Fruit fly (Drosophila melanogaster) whole organism, embryonic: ENCODE results near the gene CG9518.

Experiments used
- Adf1 ChIP-seq: fragments of 200-800 bp; sonication (Bioruptor generic); IDR thresholded peaks from 2 replicates; pipeline ENCODE4 v1.3.6; 2022; ENCODE audit warnings: missing biosample characterization, missing genetic modification characterization
- Antp ChIP-seq: fragments of 200-800 bp; sonication (Bioruptor generic); optimal IDR thresholded peaks from 3 replicates; lab custom pipeline; 2016; ENCODE audit warnings: missing biosample characterization, missing genetic modification characterization
- Atf3 ChIP-seq: fragments of 200-800 bp; sonication (Bioruptor generic); optimal IDR thresholded peaks from 3 replicates; lab custom pipeline; 2016; ENCODE audit warnings: missing biosample characterization, missing genetic modification characterization
- B-H1 ChIP-seq: fragments of 200-800 bp; sonication (Bioruptor generic); IDR thresholded peaks from 3 replicates; pipeline ENCODE4 v1.3.6; 2022; ENCODE audit warnings: missing biosample characterization, missing genetic modification characterization
- BEAF-32 ChIP-seq: fragments of 200-800 bp; sonication (Bioruptor generic); optimal IDR thresholded peaks from 3 replicates; lab custom pipeline; 2017; ENCODE audit warnings: missing biosample characterization, missing genetic modification characterization, mild to moderate bottlenecking, moderate library complexity, missing genetic modification reagents
- CG1024 ChIP-seq: fragments of 200-800 bp; sonication (Bioruptor generic); IDR thresholded peaks from 2 replicates; pipeline ENCODE4 v1.3.6; 2022; ENCODE audit warnings: missing biosample characterization, missing genetic modification characterization
- CG13296 ChIP-seq: fragments of 200-800 bp; sonication (Bioruptor generic); optimal IDR thresholded peaks from 3 replicates; lab custom pipeline; 2018; ENCODE audit warnings: missing biosample characterization, mild to moderate bottlenecking, missing genetic modification characterization
- CG13775 ChIP-seq: fragments of 200-800 bp; sonication (Bioruptor generic); optimal IDR thresholded peaks from 3 replicates; lab custom pipeline; 2017; ENCODE audit warnings: missing biosample characterization, mild to moderate bottlenecking, missing genetic modification characterization
- CG33557 ChIP-seq: fragments of 200-800 bp; sonication (Bioruptor generic); optimal IDR thresholded peaks from 2 replicates; lab custom pipeline; 2019; ENCODE audit warnings: missing biosample characterization, mild to moderate bottlenecking, missing genetic modification characterization, moderate library complexity
- CG34376 ChIP-seq: fragments of 200-800 bp; sonication (Bioruptor generic); optimal IDR thresholded peaks from 2 replicates; lab custom pipeline; 2018; ENCODE audit warnings: missing biosample characterization, mild to moderate bottlenecking, missing genetic modification characterization
- CG4820 ChIP-seq: fragments of 200-800 bp; sonication (Bioruptor generic); optimal IDR thresholded peaks from 3 replicates; lab custom pipeline; 2016; ENCODE audit warnings: missing biosample characterization, missing genetic modification characterization
- CG4854 ChIP-seq: fragments of 200-800 bp; sonication (Bioruptor generic); optimal IDR thresholded peaks from 2 replicates; lab custom pipeline; 2016; ENCODE audit warnings: missing biosample characterization, missing genetic modification characterization, inconsistent platforms
- CG5180 ChIP-seq: fragments of 200-800 bp; sonication (Bioruptor generic); optimal IDR thresholded peaks from 3 replicates; lab custom pipeline; 2017; ENCODE audit warnings: missing biosample characterization, missing genetic modification characterization, mild to moderate bottlenecking, moderate library complexity, missing genetic modification reagents
- CG6689 ChIP-seq: fragments of 200-800 bp; sonication (Bioruptor generic); IDR thresholded peaks from 2 replicates; pipeline ENCODE4 v1.3.6; 2022; ENCODE audit warnings: missing biosample characterization, missing genetic modification characterization
- CG7556 ChIP-seq: fragments of 200-800 bp; sonication (Bioruptor generic); optimal IDR thresholded peaks from 2 replicates; lab custom pipeline; 2017; ENCODE audit warnings: missing biosample characterization, mild to moderate bottlenecking, missing genetic modification characterization
- CG8359 ChIP-seq: fragments of 200-800 bp; sonication (Bioruptor generic); optimal IDR thresholded peaks from 2 replicates; lab custom pipeline; 2017; ENCODE audit warnings: missing biosample characterization, mild to moderate bottlenecking, missing genetic modification characterization, borderline replicate concordance
- Chrac-16 ChIP-seq: fragments of 200-800 bp; sonication (Bioruptor generic); optimal IDR thresholded peaks from 3 replicates; lab custom pipeline; 2016; ENCODE audit warnings: missing biosample characterization, missing genetic modification characterization
- Dek ChIP-seq: fragments of 200-800 bp; sonication (Bioruptor generic); optimal IDR thresholded peaks from 3 replicates; lab custom pipeline; 2019; ENCODE audit warnings: missing biosample characterization, mild to moderate bottlenecking, missing genetic modification characterization, moderate library complexity
- Dp ChIP-seq: fragments of 200-800 bp; sonication (Bioruptor generic); optimal IDR thresholded peaks from 2 replicates; lab custom pipeline; 2018; ENCODE audit warnings: missing biosample characterization, mild to moderate bottlenecking, missing genetic modification characterization, moderate library complexity
- Drgx ChIP-seq: fragments of 200-800 bp; sonication (Bioruptor generic); IDR thresholded peaks from 2 replicates; pipeline ENCODE4 v1.3.6; 2022; ENCODE audit warnings: missing biosample characterization, missing genetic modification characterization
- Ets65A ChIP-seq: fragments of 200-800 bp; sonication (Bioruptor generic); peaks from one replicate; lab custom pipeline; 2016; ENCODE audit warnings: missing biosample characterization, missing genetic modification characterization
- HLHmδ ChIP-seq: fragments of 200-800 bp; sonication (Bioruptor generic); optimal IDR thresholded peaks from 2 replicates; lab custom pipeline; 2018; ENCODE audit warnings: missing biosample characterization, mild to moderate bottlenecking, missing genetic modification characterization, moderate library complexity
- Hmr ChIP-seq: fragments of 200-800 bp; sonication (Bioruptor generic); optimal IDR thresholded peaks from 3 replicates; lab custom pipeline; 2017; ENCODE audit warnings: mild to moderate bottlenecking, missing biosample characterization, missing genetic modification reagents, missing genetic modification characterization
- Hmx ChIP-seq: fragments of 200-800 bp; sonication (Bioruptor generic); optimal IDR thresholded peaks from 2 replicates; lab custom pipeline; 2016; ENCODE audit warnings: missing biosample characterization, missing genetic modification characterization
- MBD-R2 ChIP-seq: fragments of 200-800 bp; sonication (Bioruptor generic); IDR thresholded peaks from 2 replicates; pipeline ENCODE4 v1.3.6; 2022; ENCODE audit warnings: missing biosample characterization, missing genetic modification characterization
- Meics ChIP-seq: fragments of 200-800 bp; sonication (Bioruptor generic); optimal IDR thresholded peaks from 2 replicates; lab custom pipeline; 2017; ENCODE audit warnings: missing biosample characterization, mild to moderate bottlenecking, missing genetic modification characterization
- Mrtf ChIP-seq: fragments of 200-800 bp; sonication (Bioruptor generic); IDR thresholded peaks from 3 replicates; pipeline ENCODE4 v1.3.6; 2022; ENCODE audit warnings: missing biosample characterization, missing genetic modification characterization
- Pdp1 ChIP-seq, 2 experiments: fragments of 200-800 bp; sonication (Bioruptor generic); optimal IDR thresholded peaks; 3 replicates each; lab custom pipeline; 2016; ENCODE audit warnings: missing biosample characterization in 2 of 2, missing genetic modification characterization in 2 of 2, mild to moderate bottlenecking in 1 of 2, moderate library complexity in 1 of 2
- Sox102F ChIP-seq: fragments of 200-800 bp; sonication (Bioruptor generic); optimal IDR thresholded peaks from 2 replicates; lab custom pipeline; 2018; ENCODE audit warnings: missing biosample characterization, mild to moderate bottlenecking, missing genetic modification characterization, moderate library complexity
- Stat92E ChIP-seq, 3 experiments: fragments of >200 bp in 2 of 3; fragments of 200-800 bp in 1 of 3; sonication (Bioruptor generic) in 1 of 3; optimal IDR thresholded peaks; 2 replicates each; lab custom pipeline; 2017 to 2019; ENCODE audit warnings: missing biosample characterization in 3 of 3, missing genetic modification characterization in 3 of 3, mild to moderate bottlenecking in 1 of 3, moderate library complexity in 1 of 3
- Taf1 ChIP-seq: fragments of 200-800 bp; sonication (Bioruptor generic); IDR thresholded peaks from 2 replicates; pipeline ENCODE4 v1.3.6; 2022; ENCODE audit warnings: missing biosample characterization, missing genetic modification characterization
- Tbp ChIP-seq: fragments of >200 bp; optimal IDR thresholded peaks from 2 replicates; lab custom pipeline; 2018; ENCODE audit warnings: missing biosample characterization, missing genetic modification characterization
- YL-1 ChIP-seq: fragments of 200-800 bp; sonication (Bioruptor generic); optimal IDR thresholded peaks from 3 replicates; lab custom pipeline; 2017; ENCODE audit warnings: missing biosample characterization, mild to moderate bottlenecking, missing genetic modification characterization
- ab ChIP-seq: fragments of 200-800 bp; sonication (Bioruptor generic); optimal IDR thresholded peaks from 2 replicates; lab custom pipeline; 2016; ENCODE audit warnings: missing biosample characterization, missing genetic modification characterization
- aop ChIP-seq: fragments of 200-800 bp; sonication (Bioruptor generic); IDR thresholded peaks from 2 replicates; pipeline ENCODE4 v1.3.6; 2022; ENCODE audit warnings: missing biosample characterization, missing genetic modification characterization
- croc ChIP-seq: fragments of 200-800 bp; sonication (Bioruptor generic); conservative IDR thresholded peaks from 3 replicates; pipeline ENCODE4 v1.3.6; 2022; ENCODE audit warnings: missing biosample characterization, missing genetic modification characterization
- ems ChIP-seq: fragments of 200-800 bp; sonication (Bioruptor generic); optimal IDR thresholded peaks from 3 replicates; lab custom pipeline; 2016; ENCODE audit warnings: missing biosample characterization, missing genetic modification characterization
- fd64A ChIP-seq: fragments of 200-800 bp; sonication (Bioruptor generic); optimal IDR thresholded peaks from 3 replicates; lab custom pipeline; 2018; ENCODE audit warnings: missing biosample characterization, mild to moderate bottlenecking, missing genetic modification characterization
- fd96Cb ChIP-seq: fragments of 200-800 bp; sonication (Bioruptor generic); optimal IDR thresholded peaks from 2 replicates; lab custom pipeline; 2018; ENCODE audit warnings: missing biosample characterization, mild to moderate bottlenecking, missing genetic modification characterization, moderate library complexity
- gcm ChIP-seq: fragments of 200-800 bp; sonication (Bioruptor generic); optimal IDR thresholded peaks from 2 replicates; lab custom pipeline; 2019; ENCODE audit warnings: missing biosample characterization, mild to moderate bottlenecking, missing genetic modification characterization, moderate library complexity
- mam ChIP-seq: fragments of 200-800 bp; sonication (Bioruptor generic); optimal IDR thresholded peaks from 3 replicates; lab custom pipeline; 2016; ENCODE audit warnings: missing biosample characterization, missing genetic modification characterization
- mirr ChIP-seq: fragments of 200-800 bp; sonication (Bioruptor generic); optimal IDR thresholded peaks from 3 replicates; lab custom pipeline; 2018; ENCODE audit warnings: missing biosample characterization, mild to moderate bottlenecking, missing genetic modification characterization
- row ChIP-seq: fragments of 200-800 bp; sonication (Bioruptor generic); IDR thresholded peaks from 3 replicates; pipeline ENCODE4 v1.3.6; 2022; ENCODE audit warnings: missing biosample characterization, missing genetic modification characterization
- shn ChIP-seq: fragments of 200-800 bp; sonication (Bioruptor generic); optimal IDR thresholded peaks from 3 replicates; lab custom pipeline; 2016; ENCODE audit warnings: missing biosample characterization, missing genetic modification characterization
- sqz ChIP-seq: fragments of 200-800 bp; sonication (Bioruptor generic); optimal IDR thresholded peaks from 3 replicates; lab custom pipeline; 2018; ENCODE audit warnings: missing biosample characterization, mild to moderate bottlenecking, missing genetic modification characterization
- sug ChIP-seq: fragments of 200-800 bp; optimal IDR thresholded peaks from 2 replicates; lab custom pipeline; 2019; ENCODE audit warnings: missing biosample characterization, mild to moderate bottlenecking, missing genetic modification characterization, moderate library complexity
- tgo ChIP-seq: fragments of 200-800 bp; sonication (Bioruptor generic); IDR thresholded peaks from 3 replicates; pipeline ENCODE4 v1.3.6; 2022; ENCODE audit warnings: missing biosample characterization, missing genetic modification characterization
- tio ChIP-seq: fragments of 200-800 bp; sonication (Bioruptor generic); optimal IDR thresholded peaks from 2 replicates; lab custom pipeline; 2017; ENCODE audit warnings: missing biosample characterization, missing genetic modification characterization, inconsistent platforms
- tna ChIP-seq: fragments of 200-800 bp; sonication (Bioruptor generic); IDR thresholded peaks from 2 replicates; pipeline ENCODE4 v1.3.6; 2022; ENCODE audit warnings: missing biosample characterization, missing genetic modification characterization; ENCODE audit not compliant: partially characterized antibody
- tup ChIP-seq: fragments of 200-800 bp; sonication (Bioruptor generic); optimal IDR thresholded peaks from 2 replicates; lab custom pipeline; 2016; ENCODE audit warnings: missing biosample characterization, mild to moderate bottlenecking, missing genetic modification characterization, moderate library complexity
- z ChIP-seq: fragments of 200-800 bp; sonication (Bioruptor generic); IDR thresholded peaks from 3 replicates; pipeline ENCODE4 v1.3.6; 2022; ENCODE audit warnings: missing biosample characterization, missing genetic modification characterization

The CG9518 gene

dm6 chrX:14905499-14906044 is 34.6 kb upstream of the CG9518 start, which contains the start of gene CG9512 (continued):
- TF ChIP-seq mirr (GFP tag; lab: Kevin White, UChicago) (peak; percentile 51), mam (no peak), Meics (GFP tag; lab: Kevin White, UChicago) (no peak), croc (GFP tag; lab: Robert Waterston, UW) (no peak), Tbp (GFP tag; lab: Kevin White, UChicago) (no peak), Adf1 (no peak), Stat92E (GFP tag; optimal IDR thresholded peaks at IDR 0.05; lab: Kevin White, UChicago) (no peak), CG1024 (GFP tag; lab: Robert Waterston, UW) (no peak), z (no peak), Dek (tag; lab: Kevin White, UChicago) (no peak), CG33557 (GFP tag; lab: Kevin White, UChicago) (no peak), BEAF-32 (no peak), ab (GFP tag; lab: Kevin White, UChicago) (no peak), Hmx (GFP tag; lab: Kevin White, UChicago) (no peak), CG13296 (GFP tag; lab: Kevin White, UChicago) (peak; percentile 16), CG4854 (GFP tag; lab: Kevin White, UChicago) (no peak), tna (GFP tag; lab: Robert Waterston, UW) (no peak), Atf3 (no peak), fd64A (GFP tag; lab: Kevin White, UChicago) (no peak), sug (peak; percentile 98), tup (no peak), Taf1 (no peak), CG5180 (GFP tag; lab: Kevin White, UChicago) (no peak), CG4820 (GFP tag; lab: Kevin White, UChicago) (no peak), YL-1 (no peak), Pdp1 (GFP tag; optimal IDR thresholded peaks at IDR 0.05; lab: Kevin White, UChicago) (peak in 1 of 2 experiments; percentile 55), CG34376 (GFP tag; lab: Kevin White, UChicago) (peak; percentile 60), gcm (GFP tag; lab: Kevin White, UChicago) (no peak), Chrac-16 (GFP tag; lab: Kevin White, UChicago) (no peak), row (GFP tag; lab: Robert Waterston, UW) (no peak), Mrtf (GFP tag; lab: Robert Waterston, UW) (no peak), CG6689 (GFP tag; lab: Robert Waterston, UW) (no peak), fd96Cb (tag; lab: Kevin White, UChicago) (no peak), shn (no peak), HLHmδ (GFP tag; lab: Kevin White, UChicago) (no peak), Dp (GFP tag; lab: Kevin White, UChicago) (no peak), Hmr (no peak), B-H1 (GFP tag; lab: Robert Waterston, UW) (no peak), Ets65A (no peak), Drgx (GFP tag; lab: Robert Waterston, UW) (no peak), CG7556 (no peak), Sox102F (GFP tag; lab: Kevin White, UChicago) (no peak), tgo (GFP tag; lab: Robert Waterston, UW) (no peak), CG8359 (no peak), Antp (GFP tag; lab: Kevin White, UChicago) (no peak), CG13775 (no peak), sqz (no peak), MBD-R2 (GFP tag; lab: Robert Waterston, UW) (no peak), ems (GFP tag; lab: Kevin White, UChicago) (no peak), tio (GFP tag; lab: Kevin White, UChicago) (no peak), aop (GFP tag; lab: Robert Waterston, UW) (no peak)
